Fruit fly (Drosophila melanogaster) whole organism: ENCODE measurements around the gene LeuRS.

Experiments
- CG8478 ChIP-seq: fragments of >200 bp; optimal IDR thresholded peaks from 2 replicates; lab custom pipeline; 2018; ENCODE audit warnings: inconsistent platforms
- Dll ChIP-seq: fragments of >200 bp; optimal IDR thresholded peaks from 2 replicates; lab custom pipeline; 2017
- EcR ChIP-seq, 2 experiments: fragments of >200 bp; optimal IDR thresholded peaks; 2 replicates each; lab custom pipeline; 2017; ENCODE audit warnings: missing biosample characterization in 2 of 2, missing genetic modification characterization in 2 of 2, missing genetic modification reagents in 2 of 2
- pan ChIP-seq: fragments of >200 bp; optimal IDR thresholded peaks from 2 replicates; lab custom pipeline; 2017
- psq ChIP-seq: fragments of >200 bp; optimal IDR thresholded peaks from 2 replicates; lab custom pipeline; 2017
- usp ChIP-seq: fragments of >200 bp; optimal IDR thresholded peaks from 2 replicates; lab custom pipeline; 2017; ENCODE audit warnings: missing biosample characterization, missing genetic modification characterization, mixed read lengths

DNA sequence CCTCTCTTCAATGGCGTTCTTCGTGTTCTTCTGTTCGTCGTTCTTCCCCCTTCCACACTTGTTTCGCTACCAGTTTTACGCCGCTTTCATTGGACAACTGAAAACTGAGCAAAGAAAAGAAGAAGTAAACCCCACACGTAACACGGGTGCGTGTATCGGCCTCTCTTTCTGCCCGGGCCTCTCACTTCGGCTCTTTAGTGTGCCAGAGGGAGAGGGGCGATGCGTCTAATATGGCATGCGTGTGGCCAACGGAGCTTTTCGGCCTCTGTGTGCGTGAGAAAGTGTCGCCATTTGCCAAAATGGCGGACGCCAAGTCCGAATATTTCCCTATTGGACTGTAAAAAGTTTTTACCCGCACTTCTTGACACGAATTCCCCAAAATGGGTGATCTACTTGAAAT lies 25.5 kb upstream of the LeuRS start:
- TF ChIP-seq EcR (GFP tag; optimal IDR thresholded peaks at IDR 0.05; lab: Kevin White, UChicago) (no peak), usp (GFP tag; lab: Kevin White, UChicago) (no peak), psq (lab: Kevin White, UChicago) (no peak), pan (lab: Kevin White, UChicago) (no peak), Dll (no peak), CG8478 (lab: Kevin White, UChicago) (peak; percentile 61)
